Worm (Caenorhabditis elegans): ENCODE results near the gene lsy-27.

DNA sequence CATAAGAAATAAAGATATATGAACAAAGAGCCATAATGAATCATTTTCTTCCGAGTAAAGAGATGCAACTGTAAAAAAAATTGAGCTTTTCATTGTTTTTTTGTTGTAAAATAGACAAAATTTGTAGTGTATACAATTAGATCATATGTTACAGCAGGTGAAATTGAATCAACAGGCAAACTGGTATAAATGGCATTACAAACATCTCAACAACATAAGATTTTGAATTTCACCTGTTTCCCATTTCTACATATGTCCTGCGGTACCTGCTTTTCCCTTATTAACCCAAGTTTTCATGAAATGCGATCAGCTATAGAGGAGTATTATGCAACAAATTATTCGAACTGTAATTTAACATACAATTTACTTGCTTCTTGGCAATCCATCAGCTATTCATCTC, 45.4 kb upstream of the lsy-27 start, which contains the start of gene srh-120:
- TF ChIP-seq ZK546.5 (tag; optimal IDR thresholded peaks at IDR 0.05) (no peak), elt-1 (tag; optimal IDR thresholded peaks at IDR 0.05) (no peak), ama-1 (optimal IDR thresholded peaks at IDR 0.05) (no peak), lin-13 (GFP tag; optimal IDR thresholded peaks at IDR 0.05) (no peak), unc-62 (GFP tag; optimal IDR thresholded peaks at IDR 0.05) (no peak), F13H6.1 (tag; optimal IDR thresholded peaks at IDR 0.05) (no peak), gmeb-1 (tag; optimal IDR thresholded peaks at IDR 0.05) (no peak), crh-2 (tag; optimal IDR thresholded peaks at IDR 0.05) (no peak), nhr-23 (tag; optimal IDR thresholded peaks at IDR 0.05) (no peak)
